Worm (Caenorhabditis elegans): Measurements from ENCODE around the gene srg-5.

DNA sequence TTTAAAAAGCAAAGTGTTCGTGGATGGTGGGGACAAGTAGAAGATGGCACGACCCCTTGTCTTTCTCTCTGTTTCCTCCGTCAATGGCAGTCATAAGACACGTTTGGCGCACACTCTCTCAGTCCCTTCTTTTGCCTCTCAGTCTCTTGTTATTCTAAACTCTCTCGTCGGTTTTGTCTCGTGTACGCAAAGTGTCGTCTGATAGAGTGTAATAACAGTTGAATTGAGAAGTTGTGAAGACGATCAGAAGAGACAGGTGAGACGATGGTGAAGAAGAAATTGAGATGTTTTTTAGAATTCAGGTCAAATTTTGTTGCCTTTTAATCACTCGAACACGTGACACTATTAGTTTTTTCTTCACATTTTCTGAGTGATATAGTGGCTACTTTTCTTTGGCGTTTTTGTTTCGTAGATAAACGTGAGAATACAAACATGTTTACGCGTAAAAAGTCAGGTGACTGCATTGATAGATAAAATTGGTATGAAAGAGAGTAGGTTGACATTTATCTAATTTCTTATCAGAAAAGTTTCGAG lies 38.8 kb upstream of the srg-5 start, which contains the start of gene F47D12.9:
- TF ChIP-seq pax-1 (tag; optimal IDR thresholded peaks at IDR 0.05) (no peak), hlh-15 (tag; optimal IDR thresholded peaks at IDR 0.05) (no peak), ceh-9 (tag; optimal IDR thresholded peaks at IDR 0.05) (no peak), tbx-2 (tag; optimal IDR thresholded peaks at IDR 0.05) (no peak), nhr-232 (tag; optimal IDR thresholded peaks at IDR 0.05) (no peak)
